Fruit fly (Drosophila melanogaster): ENCODE data around the gene Alp9.

Alp9 gene

dm6 chr3L:5633247-5634187, 38.2 kb downstream of the Alp9 start (continued):
- TF ChIP-seq net (GFP tag; optimal IDR thresholded peaks at IDR 0.05) = no peak
- TF ChIP-seq Sox14 (GFP tag; optimal IDR thresholded peaks at IDR 0.05) = peak; percentile 69
- TF ChIP-seq Sox15 (GFP tag; optimal IDR thresholded peaks at IDR 0.05) = no peak

DNA sequence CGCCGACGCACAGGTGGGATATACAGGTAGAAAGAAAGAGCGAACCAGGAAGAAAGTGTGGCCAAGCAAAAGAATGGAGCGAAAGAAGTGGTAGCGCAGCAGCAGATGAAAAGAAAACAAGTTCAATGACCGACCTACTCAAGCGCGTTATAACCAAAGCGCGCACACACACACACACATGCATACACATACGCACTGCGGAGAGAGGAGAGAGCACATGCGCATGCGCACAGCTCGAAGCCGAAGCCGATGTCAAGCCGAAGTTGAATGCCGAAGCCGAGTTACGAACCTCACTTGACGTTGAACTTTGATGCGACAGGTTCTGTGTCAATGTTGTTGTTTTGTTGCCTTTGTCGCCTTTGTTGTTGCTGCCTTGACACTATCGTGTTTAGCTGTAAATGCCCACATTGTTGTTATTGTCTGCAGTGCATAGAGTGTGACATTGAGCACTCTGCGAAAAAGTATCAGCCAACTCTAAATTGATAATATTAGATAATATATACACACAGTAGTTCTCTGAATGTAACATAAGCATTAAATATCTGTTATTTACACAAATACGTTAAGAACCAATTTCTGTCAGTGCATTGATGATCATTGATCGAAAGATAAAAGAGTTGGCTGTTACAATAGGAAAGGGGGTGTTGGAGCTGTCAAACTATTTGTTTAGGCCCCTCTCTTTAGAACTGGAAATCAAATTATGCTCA, 39.0 kb downstream of the Alp9 start:
- TF ChIP-seq CG3032 (tag; optimal IDR thresholded peaks at IDR 0.05) (no peak), Eip78C (GFP tag) (peak; percentile 56), Hr39 (GFP tag; optimal IDR thresholded peaks at IDR 0.05) (no peak), CG7368 (GFP tag; optimal IDR thresholded peaks at IDR 0.05) (no peak), CG31627 (GFP tag; optimal IDR thresholded peaks at IDR 0.05) (no peak), CG4318 (GFP tag; optimal IDR thresholded peaks at IDR 0.05) (no peak), CG8319 (GFP tag; optimal IDR thresholded peaks at IDR 0.05) (no peak), acj6 (GFP tag; optimal IDR thresholded peaks at IDR 0.05) (no peak), CG11294 (GFP tag; IDR thresholded peaks at IDR 0.05) (no peak), fd85E (GFP tag; optimal IDR thresholded peaks at IDR 0.05) (no peak), OdsH (GFP tag; optimal IDR thresholded peaks at IDR 0.05) (no peak), CG6163 (GFP tag; IDR thresholded peaks at IDR 0.05) (0 out of 3 replicates have a peak, but pooled peaks have one; percentile 7), Lpt (GFP tag; optimal IDR thresholded peaks at IDR 0.05) (peak; percentile 15), CG9139 (GFP tag; optimal IDR thresholded peaks at IDR 0.05) (no peak), Met (GFP tag; optimal IDR thresholded peaks at IDR 0.05) (peak; percentile 56), dac (GFP tag; optimal IDR thresholded peaks at IDR 0.05) (no peak), Eip75B (GFP tag; optimal IDR thresholded peaks at IDR 0.05) (no peak), net (GFP tag; optimal IDR thresholded peaks at IDR 0.05) (no peak), CG16779 (tag; optimal IDR thresholded peaks at IDR 0.05) (no peak), fkh (GFP tag; optimal IDR thresholded peaks at IDR 0.05) (peak; percentile 29), cyc (GFP tag; optimal IDR thresholded peaks at IDR 0.05) (no peak), Sox14 (GFP tag; optimal IDR thresholded peaks at IDR 0.05) (no peak), salr (GFP tag; optimal IDR thresholded peaks at IDR 0.05) (no peak), fd59A (GFP tag; optimal IDR thresholded peaks at IDR 0.05) (no peak), vri (GFP tag; optimal IDR thresholded peaks at IDR 0.05) (peak; percentile 19), spab (GFP tag; optimal IDR thresholded peaks at IDR 0.05) (no peak), Hr38 (GFP tag; optimal IDR thresholded peaks at IDR 0.05) (no peak), Sox15 (GFP tag; optimal IDR thresholded peaks at IDR 0.05) (no peak), CG32006 (GFP tag; optimal IDR thresholded peaks at IDR 0.05) (peak; percentile 2), Hr4 (GFP tag; optimal IDR thresholded peaks at IDR 0.05) (no peak), Gug (GFP tag; IDR thresholded peaks at IDR 0.05) (no peak), CG15336 (GFP tag; IDR thresholded peaks at IDR 0.05) (no peak), CG6854 (GFP tag; optimal IDR thresholded peaks at IDR 0.05) (peak; percentile 51), topi (GFP tag; optimal IDR thresholded peaks at IDR 0.05) (no peak), dsx (GFP tag; optimal IDR thresholded peaks at IDR 0.05; ENCODE audit: poor library complexity, severe bottlenecking) (peak; percentile 59), esn (GFP tag; optimal IDR thresholded peaks at IDR 0.05) (no peak), pdm3 (GFP tag; optimal IDR thresholded peaks at IDR 0.05) (no peak), CG10669 (GFP tag; optimal IDR thresholded peaks at IDR 0.05) (no peak), CG8119 (GFP tag; IDR thresholded peaks at IDR 0.05) (no peak), CG6276 (GFP tag; optimal IDR thresholded peaks at IDR 0.05) (no peak), CG8632 (GFP tag; optimal IDR thresholded peaks at IDR 0.05) (no peak), CG1621 (tag; optimal IDR thresholded peaks at IDR 0.05) (no peak), CG11902 (GFP tag; optimal IDR thresholded peaks at IDR 0.05) (no peak), svp (GFP tag) (no peak), CG6792 (GFP tag; optimal IDR thresholded peaks at IDR 0.05) (no peak), Ets96B (tag; optimal IDR thresholded peaks at IDR 0.05) (no peak), Smox (GFP tag; optimal IDR thresholded peaks at IDR 0.05) (no peak)
